Fruit fly (Drosophila melanogaster): ENCODE measurements around the gene bark.

DNA sequence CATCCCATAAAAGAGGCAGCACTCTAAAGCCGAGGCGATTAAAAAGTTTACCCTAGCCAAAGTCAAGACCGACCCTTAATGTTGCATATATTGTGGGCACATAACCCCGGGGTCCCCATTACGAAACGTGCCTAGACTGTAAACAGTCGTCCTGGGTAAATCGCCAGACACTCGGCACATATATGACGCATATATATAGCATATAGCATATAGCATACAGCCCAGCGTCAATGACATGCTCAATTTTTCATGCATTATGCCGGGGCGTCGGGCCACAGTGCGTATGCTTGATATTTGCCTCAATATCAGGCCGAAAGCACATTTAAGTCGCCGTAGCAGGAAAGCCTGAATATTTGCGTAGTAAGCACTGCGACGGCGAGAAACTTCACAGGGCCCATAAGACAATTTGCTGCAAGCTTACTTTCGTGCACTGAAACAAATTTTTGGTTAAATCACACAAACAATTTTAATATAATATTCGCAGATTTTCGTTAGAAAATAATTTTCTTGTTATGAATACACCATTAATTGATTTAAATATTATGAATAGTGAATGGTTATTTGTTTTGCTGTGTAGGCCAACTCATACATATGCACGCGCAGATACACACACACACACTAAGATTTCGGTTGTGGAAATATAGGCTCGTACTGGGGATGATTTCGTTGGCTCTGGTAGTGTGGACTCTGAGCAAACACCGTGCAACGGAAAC, 32.0 kb upstream of the bark start:
- no peak for TF ChIP-seq usp (GFP tag; optimal IDR thresholded peaks at IDR 0.05)
- no peak for TF ChIP-seq EcR (GFP tag; optimal IDR thresholded peaks at IDR 0.05)
- TF ChIP-seq pan (optimal IDR thresholded peaks at IDR 0.05) = no peak
- TF ChIP-seq psq (optimal IDR thresholded peaks at IDR 0.05) = no peak
- no peak for TF ChIP-seq CG8478 (optimal IDR thresholded peaks at IDR 0.05)
- no peak for TF ChIP-seq Dll (optimal IDR thresholded peaks at IDR 0.05)
